Worm (Caenorhabditis elegans) whole organism, L1 larva: ENCODE measurements around the gene F56D2.3.

ENCODE experiments used
- C04F5.9 ChIP-seq: sonication (generic microtip); optimal IDR thresholded peaks from 2 replicates; lab custom pipeline; 2016; ENCODE audit warnings: missing genetic modification characterization, missing compliant biosample characterization
- ceh-82 ChIP-seq, 3 experiments: fragments of 150-350 bp in 1 of 3; sonication (generic microtip) in 2 of 3; optimal IDR thresholded peaks; 2 replicates each; lab custom pipeline; 2014 to 2017; ENCODE audit warnings: missing biosample characterization in 3 of 3, missing genetic modification characterization in 3 of 3
- elt-2 ChIP-seq: sonication (generic microtip); optimal IDR thresholded peaks from 2 replicates; lab custom pipeline; 2016; ENCODE audit warnings: missing genetic modification characterization, mild to moderate bottlenecking, inconsistent platforms, missing compliant biosample characterization, missing genetic modification reagents
- fkh-10 ChIP-seq: sonication (generic microtip); optimal IDR thresholded peaks from 2 replicates; lab custom pipeline; 2017; ENCODE audit warnings: missing biosample characterization, missing genetic modification reagents, missing genetic modification characterization
- fos-1 ChIP-seq: fragments of 150-350 bp; optimal IDR thresholded peaks from 2 replicates; lab custom pipeline; 2014; ENCODE audit warnings: missing biosample characterization, missing genetic modification characterization
- isw-1 ChIP-seq: fragments of 200-800 bp; sonication (Bioruptor generic); IDR thresholded peaks from 2 replicates; pipeline ENCODE4 v1.3.6; 2022; ENCODE audit warnings: missing genetic modification characterization, missing compliant biosample characterization
- nhr-12 ChIP-seq: sonication (generic microtip); optimal IDR thresholded peaks from 2 replicates; lab custom pipeline; 2017; ENCODE audit warnings: missing biosample characterization, missing genetic modification characterization
- pax-3 ChIP-seq: fragments of 200-800 bp; sonication (Bioruptor generic); optimal IDR thresholded peaks from 2 replicates; lab custom pipeline; 2018; ENCODE audit warnings: mild to moderate bottlenecking, missing genetic modification characterization, moderate library complexity, missing compliant biosample characterization
- rnt-1 ChIP-seq: sonication (generic microtip); optimal IDR thresholded peaks from 2 replicates; lab custom pipeline; 2016; ENCODE audit warnings: mild to moderate bottlenecking, missing genetic modification characterization, moderate library complexity, missing compliant biosample characterization
- snu-23 ChIP-seq: sonication (generic microtip); optimal IDR thresholded peaks from 2 replicates; lab custom pipeline; 2016; ENCODE audit warnings: missing genetic modification characterization, missing compliant biosample characterization
- sptf-1 ChIP-seq: fragments of 150-350 bp; optimal IDR thresholded peaks from 2 replicates; lab custom pipeline; 2014; ENCODE audit warnings: missing biosample characterization, missing genetic modification characterization
- tlp-1 ChIP-seq: fragments of 150-350 bp; optimal IDR thresholded peaks from 2 replicates; lab custom pipeline; 2014; ENCODE audit warnings: missing biosample characterization, missing genetic modification characterization
- unc-62 ChIP-seq: fragments of 150-350 bp; optimal IDR thresholded peaks from 2 replicates; lab custom pipeline; 2014; ENCODE audit warnings: missing biosample characterization, missing genetic modification reagents, missing genetic modification characterization

ce11 chrIII:5541777-5542176 is 43.0 kb upstream of the F56D2.3 start:
- TF ChIP-seq nhr-12 (no peak), sptf-1 (tag; lab: Kevin White, UChicago) (no peak), isw-1 (no peak), elt-2 (tag; lab: Kevin White, UChicago) (no peak), tlp-1 (tag; lab: Kevin White, UChicago) (no peak), pax-3 (tag; lab: Kevin White, UChicago) (no peak), fkh-10 (GFP tag; lab: Kevin White, UChicago) (no peak), snu-23 (GFP tag; lab: Kevin White, UChicago) (no peak), rnt-1 (tag; lab: Kevin White, UChicago) (no peak), ceh-82 (tag; optimal IDR thresholded peaks at IDR 0.05; lab: Kevin White, UChicago) (no peak), fos-1 (tag; lab: Kevin White, UChicago) (no peak), C04F5.9 (tag; lab: Kevin White, UChicago) (no peak), unc-62 (no peak)
